Fruit fly (Drosophila melanogaster) whole organism, embryonic: ENCODE measurements around the gene CG17109.
A peak's percentile ranks its signal among the peaks of the same experiment; 100 is the strongest.

Source experiments
- Ada2b ChIP-seq: fragments of 200-800 bp; sonication (Bioruptor generic); IDR thresholded peaks from 2 replicates; pipeline ENCODE4 v1.3.6; 2022; ENCODE audit warnings: missing biosample characterization, missing genetic modification characterization
- BtbVII ChIP-seq: fragments of 200-800 bp; sonication (Bioruptor generic); optimal IDR thresholded peaks from 3 replicates; lab custom pipeline; 2017; ENCODE audit warnings: missing biosample characterization, mild to moderate bottlenecking, missing genetic modification characterization
- Bteb2 ChIP-seq: fragments of 200-800 bp; sonication (Bioruptor generic); optimal IDR thresholded peaks from 2 replicates; lab custom pipeline; 2016; ENCODE audit warnings: missing biosample characterization, missing genetic modification characterization
- CG10147 ChIP-seq: fragments of 200-800 bp; sonication (Bioruptor generic); optimal IDR thresholded peaks from 2 replicates; lab custom pipeline; 2019; ENCODE audit warnings: missing biosample characterization, mild to moderate bottlenecking, missing genetic modification characterization, moderate library complexity
- CG10209 ChIP-seq: fragments of 200-800 bp; sonication (Bioruptor generic); optimal IDR thresholded peaks from 3 replicates; lab custom pipeline; 2017; ENCODE audit warnings: missing biosample characterization, mild to moderate bottlenecking, missing genetic modification characterization, missing genetic modification reagents
- CG10267 ChIP-seq: fragments of 200-800 bp; sonication (Bioruptor generic); optimal IDR thresholded peaks from 2 replicates; lab custom pipeline; 2018; ENCODE audit warnings: missing biosample characterization, mild to moderate bottlenecking, missing genetic modification characterization, moderate library complexity
- CG12219 ChIP-seq: fragments of 200-800 bp; sonication (Bioruptor generic); optimal IDR thresholded peaks from 3 replicates; lab custom pipeline; 2018; ENCODE audit warnings: missing biosample characterization, mild to moderate bottlenecking, missing genetic modification characterization
- CG1233 ChIP-seq: fragments of 200-800 bp; sonication (Bioruptor generic); optimal IDR thresholded peaks from 4 replicates; lab custom pipeline; 2018; ENCODE audit warnings: missing biosample characterization, mild to moderate bottlenecking, missing genetic modification characterization
- CG12391 ChIP-seq: fragments of 200-800 bp; sonication (Bioruptor generic); optimal IDR thresholded peaks from 3 replicates; lab custom pipeline; 2018; ENCODE audit warnings: missing biosample characterization, mild to moderate bottlenecking, missing genetic modification characterization, moderate library complexity
- CG13775 ChIP-seq: fragments of 200-800 bp; sonication (Bioruptor generic); optimal IDR thresholded peaks from 3 replicates; lab custom pipeline; 2017; ENCODE audit warnings: missing biosample characterization, mild to moderate bottlenecking, missing genetic modification characterization
- CG14441 ChIP-seq: fragments of 200-800 bp; sonication (Bioruptor generic); IDR thresholded peaks from 2 replicates; pipeline ENCODE4 v1.3.6; 2022; ENCODE audit warnings: missing biosample characterization, missing genetic modification characterization
- CG15073 ChIP-seq: fragments of 200-800 bp; sonication (Bioruptor generic); optimal IDR thresholded peaks from 2 replicates; lab custom pipeline; 2016; ENCODE audit warnings: missing biosample characterization, missing genetic modification characterization
- CG17385 ChIP-seq: fragments of 200-800 bp; sonication (Bioruptor generic); optimal IDR thresholded peaks from 3 replicates; lab custom pipeline; 2018; ENCODE audit warnings: missing biosample characterization, mild to moderate bottlenecking, missing genetic modification characterization
- CG17612 ChIP-seq: fragments of 200-800 bp; sonication (Bioruptor generic); IDR thresholded peaks from 2 replicates; pipeline ENCODE4 v1.3.6; 2022; ENCODE audit warnings: missing biosample characterization, missing genetic modification characterization
- CG3281 ChIP-seq: fragments of 200-800 bp; sonication (Bioruptor generic); optimal IDR thresholded peaks from 3 replicates; lab custom pipeline; 2017; ENCODE audit warnings: missing biosample characterization, mild to moderate bottlenecking, missing genetic modification characterization
- CG8478 ChIP-seq: fragments of >200 bp; optimal IDR thresholded peaks from 2 replicates; lab custom pipeline; 2018
- CG9215 ChIP-seq: fragments of 200-800 bp; sonication (Bioruptor generic); IDR thresholded peaks from 2 replicates; pipeline ENCODE4 v1.3.6; 2022; ENCODE audit warnings: missing biosample characterization, missing genetic modification characterization
- CG9609 ChIP-seq: fragments of 200-800 bp; sonication (Bioruptor generic); optimal IDR thresholded peaks from 3 replicates; lab custom pipeline; 2016; ENCODE audit warnings: missing biosample characterization, missing genetic modification characterization
- Dad ChIP-seq: fragments of 200-800 bp; sonication (Bioruptor generic); optimal IDR thresholded peaks from 3 replicates; lab custom pipeline; 2016; ENCODE audit warnings: missing biosample characterization, missing genetic modification characterization
- Dll ChIP-seq: fragments of 200-800 bp; sonication (Bioruptor generic); IDR thresholded peaks from 4 replicates; pipeline ENCODE4 v1.3.6; 2022; ENCODE audit warnings: missing biosample characterization, missing genetic modification characterization; ENCODE audit not compliant: partially characterized antibody
- Doc2 ChIP-seq: fragments of 200-800 bp; sonication (Bioruptor generic); IDR thresholded peaks from 2 replicates; pipeline ENCODE4 v1.3.6; 2022; ENCODE audit warnings: missing biosample characterization, missing genetic modification characterization
- E2f2 ChIP-seq: fragments of 200-800 bp; sonication (Bioruptor generic); IDR thresholded peaks from 2 replicates; pipeline ENCODE4 v1.3.6; 2022; ENCODE audit warnings: missing biosample characterization, missing genetic modification characterization
- Ets65A ChIP-seq: fragments of 200-800 bp; sonication (Bioruptor generic); peaks from one replicate; lab custom pipeline; 2016; ENCODE audit warnings: missing biosample characterization, missing genetic modification characterization
- Ets97D ChIP-seq: fragments of 200-800 bp; sonication (Bioruptor generic); optimal IDR thresholded peaks from 3 replicates; lab custom pipeline; 2016; ENCODE audit warnings: missing biosample characterization, missing genetic modification characterization
- H15 ChIP-seq: fragments of 200-800 bp; sonication (Bioruptor generic); IDR thresholded peaks from 3 replicates; pipeline ENCODE4 v1.3.6; 2022; ENCODE audit warnings: missing biosample characterization, missing genetic modification characterization
- HLH4C ChIP-seq: fragments of 200-800 bp; sonication (Bioruptor generic); IDR thresholded peaks from 3 replicates; pipeline ENCODE4 v1.3.6; 2022; ENCODE audit warnings: missing biosample characterization, missing genetic modification characterization; ENCODE audit not compliant: partially characterized antibody
- Hand ChIP-seq: fragments of 200-800 bp; sonication (Bioruptor generic); optimal IDR thresholded peaks from 2 replicates; lab custom pipeline; 2017; ENCODE audit warnings: mild to moderate bottlenecking, missing biosample characterization, missing genetic modification reagents, missing genetic modification characterization
- Hr51 ChIP-seq, 2 experiments: fragments of 200-800 bp; sonication (Bioruptor generic); optimal IDR thresholded peaks; 2 replicates in 1 of 2; 3 replicates in 1 of 2; lab custom pipeline; 2016 to 2018; ENCODE audit warnings: missing biosample characterization in 2 of 2, missing genetic modification characterization in 2 of 2, mild to moderate bottlenecking in 1 of 2, moderate library complexity in 1 of 2
- Lhr ChIP-seq: fragments of 200-800 bp; sonication (Bioruptor generic); optimal IDR thresholded peaks from 3 replicates; lab custom pipeline; 2017; ENCODE audit warnings: mild to moderate bottlenecking, missing biosample characterization, missing genetic modification reagents, missing genetic modification characterization
- Lpt ChIP-seq: fragments of >200 bp; optimal IDR thresholded peaks from 2 replicates; lab custom pipeline; 2018; ENCODE audit warnings: missing biosample characterization, missing genetic modification characterization
- Myb ChIP-seq: fragments of 200-800 bp; sonication (Bioruptor generic); optimal IDR thresholded peaks from 2 replicates; lab custom pipeline; 2016; ENCODE audit warnings: missing biosample characterization, missing genetic modification characterization
- NC2α ChIP-seq: fragments of 200-800 bp; sonication (Bioruptor generic); optimal IDR thresholded peaks from 2 replicates; lab custom pipeline; 2016; ENCODE audit warnings: missing biosample characterization, missing genetic modification characterization
- Neu2 ChIP-seq: fragments of 200-800 bp; sonication (Bioruptor generic); optimal IDR thresholded peaks from 3 replicates; lab custom pipeline; 2016; ENCODE audit warnings: missing biosample characterization, missing genetic modification characterization, borderline replicate concordance
- Nf-YC ChIP-seq: fragments of 200-800 bp; optimal IDR thresholded peaks from 3 replicates; lab custom pipeline; 2019; ENCODE audit warnings: missing biosample characterization, mild to moderate bottlenecking, missing genetic modification characterization, moderate library complexity
- Ptx1 ChIP-seq: fragments of 200-800 bp; sonication (Bioruptor generic); IDR thresholded peaks from 2 replicates; pipeline ENCODE4 v1.3.6; 2022; ENCODE audit warnings: missing biosample characterization, missing genetic modification characterization
- Rx ChIP-seq: fragments of 200-800 bp; sonication (Bioruptor generic); IDR thresholded peaks from 2 replicates; pipeline ENCODE4 v1.3.6; 2022; ENCODE audit warnings: missing biosample characterization, missing genetic modification characterization
- cas ChIP-seq: fragments of 200-800 bp; sonication (Bioruptor generic); IDR thresholded peaks from 2 replicates; pipeline ENCODE4 v1.3.6; 2022; ENCODE audit warnings: missing biosample characterization, missing genetic modification characterization
- chinmo ChIP-seq: fragments of 200-800 bp; sonication (Bioruptor generic); IDR thresholded peaks from 4 replicates; pipeline ENCODE4 v1.3.6; 2022; ENCODE audit warnings: missing biosample characterization, missing genetic modification characterization; ENCODE audit not compliant: partially characterized antibody
- danr ChIP-seq: fragments of 200-800 bp; sonication (Bioruptor generic); IDR thresholded peaks from 2 replicates; pipeline ENCODE4 v1.3.6; 2022; ENCODE audit warnings: missing biosample characterization, missing genetic modification characterization
- fd102C ChIP-seq: fragments of 200-800 bp; sonication (Bioruptor generic); optimal IDR thresholded peaks from 2 replicates; lab custom pipeline; 2018; ENCODE audit warnings: missing biosample characterization, mild to moderate bottlenecking, missing genetic modification characterization, moderate library complexity
- fu2 ChIP-seq: fragments of 200-800 bp; sonication (Bioruptor generic); optimal IDR thresholded peaks from 2 replicates; lab custom pipeline; 2016; ENCODE audit warnings: missing biosample characterization, missing genetic modification characterization
- hb ChIP-seq: fragments of 200-800 bp; sonication (Bioruptor generic); IDR thresholded peaks from 3 replicates; pipeline ENCODE4 v1.3.6; 2022; ENCODE audit warnings: missing biosample characterization, missing genetic modification characterization; ENCODE audit not compliant: partially characterized antibody
- insv ChIP-seq, 2 experiments: fragments of 200-800 bp; sonication (Bioruptor generic); optimal IDR thresholded peaks; 3 replicates each; lab custom pipeline; 2016 to 2018; ENCODE audit warnings: missing biosample characterization in 2 of 2, missing genetic modification characterization in 2 of 2
- lbe ChIP-seq: fragments of 200-800 bp; sonication (Bioruptor generic); optimal IDR thresholded peaks from 2 replicates; lab custom pipeline; 2016; ENCODE audit warnings: missing biosample characterization, mild to moderate bottlenecking, missing genetic modification characterization
- lov ChIP-seq, 2 experiments: fragments of 200-800 bp in 1 of 2; fragments of >200 bp in 1 of 2; sonication (Bioruptor generic) in 1 of 2; IDR thresholded peaks in 1 of 2; optimal IDR thresholded peaks in 1 of 2; 2 replicates in 1 of 2; 3 replicates in 1 of 2; pipeline versions ENCODE4 v1.3.6 to Lab custom; 2017 to 2022; ENCODE audit warnings: missing biosample characterization in 1 of 2, missing genetic modification characterization in 1 of 2
- mld ChIP-seq: fragments of 200-800 bp; sonication (Bioruptor generic); IDR thresholded peaks from 3 replicates; pipeline ENCODE4 v1.3.6; 2022; ENCODE audit warnings: missing biosample characterization, missing genetic modification characterization; ENCODE audit not compliant: partially characterized antibody
- nerfin-1 ChIP-seq: fragments of 200-800 bp; sonication (Bioruptor generic); optimal IDR thresholded peaks from 3 replicates; lab custom pipeline; 2019; ENCODE audit warnings: missing biosample characterization, mild to moderate bottlenecking, missing genetic modification characterization, moderate library complexity
- ssp ChIP-seq: fragments of 200-800 bp; sonication (Bioruptor generic); IDR thresholded peaks from 2 replicates; pipeline ENCODE4 v1.3.6; 2022; ENCODE audit warnings: missing biosample characterization, missing genetic modification characterization
- tap ChIP-seq: fragments of 200-800 bp; optimal IDR thresholded peaks from 3 replicates; lab custom pipeline; 2019; ENCODE audit warnings: missing biosample characterization, mild to moderate bottlenecking, missing genetic modification characterization, moderate library complexity
- zen2 ChIP-seq: fragments of 200-800 bp; sonication (Bioruptor generic); IDR thresholded peaks from 3 replicates; pipeline ENCODE4 v1.3.6; 2022; ENCODE audit warnings: missing biosample characterization, missing genetic modification characterization; ENCODE audit not compliant: partially characterized antibody

The CG17109 gene

DNA sequence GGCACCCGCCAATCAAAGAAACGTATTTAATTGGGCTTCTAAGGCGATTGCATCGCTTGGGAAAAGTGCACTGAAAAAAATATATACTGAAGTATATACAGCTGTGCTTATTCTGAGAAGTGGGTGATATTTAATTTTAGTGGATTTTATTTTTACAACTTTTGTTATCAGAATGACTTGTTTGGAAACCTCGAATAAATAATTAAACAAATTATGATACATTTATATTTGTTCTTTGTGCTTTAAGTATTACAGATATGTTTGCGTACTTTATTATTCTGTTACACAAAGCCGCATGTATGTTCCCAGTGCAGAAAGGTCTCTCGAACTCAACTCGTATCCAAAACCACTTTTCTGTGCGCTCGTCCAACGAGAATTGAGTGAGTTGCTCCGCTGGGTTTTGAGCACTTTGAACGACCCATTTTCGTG is 46.8 kb upstream of the CG17109 start (continued):
- TF ChIP-seq lov (optimal IDR thresholded peaks at IDR 0.05; lab: Kevin White, UChicago), result no peak
- TF ChIP-seq lov (GFP tag; IDR thresholded peaks at IDR 0.05; lab: Robert Waterston, UW), result no peak
- no peak for TF ChIP-seq fu2 (GFP tag; lab: Kevin White, UChicago)
- peak; percentile 45 for TF ChIP-seq CG10147 (GFP tag; lab: Kevin White, UChicago)
- peak; percentile 21 for TF ChIP-seq Hand (GFP tag; lab: Kevin White, UChicago)
- TF ChIP-seq nerfin-1 (tag; lab: Kevin White, UChicago), result peak; percentile 81
- TF ChIP-seq CG1233 (GFP tag; lab: Kevin White, UChicago), result peak; percentile 62
- TF ChIP-seq H15 (GFP tag; lab: Robert Waterston, UW), result peak; percentile 51; the same call in 1 of the 3 replicates
- peak; percentile 46; the same call in 1 of the 2 replicates for TF ChIP-seq CG9215 (GFP tag; lab: Robert Waterston, UW)
- no peak for TF ChIP-seq insv (GFP tag; optimal IDR thresholded peaks at IDR 0.05; lab: Kevin White, UChicago)
- TF ChIP-seq zen2 (GFP tag; lab: Robert Waterston, UW), result no peak
- TF ChIP-seq CG12219 (GFP tag; lab: Kevin White, UChicago), result peak; percentile 58
- peak; percentile 33 for TF ChIP-seq lbe
- peak; percentile 77 for TF ChIP-seq Nf-YC
- TF ChIP-seq cas (GFP tag; lab: Robert Waterston, UW), result no peak
- TF ChIP-seq CG8478 (lab: Kevin White, UChicago), result no peak
- no peak for TF ChIP-seq Dad (GFP tag; lab: Kevin White, UChicago)
- peak; percentile 95 for TF ChIP-seq Ets65A (GFP tag; lab: Kevin White, UChicago)
- TF ChIP-seq CG17612 (GFP tag; lab: Robert Waterston, UW), result no peak; the same call in 1 of the 2 replicates
- TF ChIP-seq mld (GFP tag; lab: Robert Waterston, UW), result no peak
- TF ChIP-seq fd102C (GFP tag; lab: Kevin White, UChicago), result no peak
- TF ChIP-seq Bteb2 (GFP tag; lab: Kevin White, UChicago), result peak; percentile 60
- TF ChIP-seq E2f2 (GFP tag; lab: Robert Waterston, UW), result peak; percentile 59; the same call in 1 of the 2 replicates
- TF ChIP-seq Ptx1 (GFP tag; lab: Robert Waterston, UW), result peak; percentile 76
- peak; percentile 50 for TF ChIP-seq CG13775 (GFP tag; lab: Kevin White, UChicago)
- TF ChIP-seq Neu2, result no peak
- TF ChIP-seq ssp, result peak; percentile 53; the same call in 1 of the 2 replicates
- no peak for TF ChIP-seq Myb (GFP tag; lab: Kevin White, UChicago)
- peak; percentile 74 for TF ChIP-seq CG10209 (GFP tag; lab: Kevin White, UChicago)
- no peak for TF ChIP-seq Doc2 (GFP tag; lab: Robert Waterston, UW)
- TF ChIP-seq danr (GFP tag; lab: Robert Waterston, UW), result peak; percentile 36; the same call in 1 of the 2 replicates
- peak; percentile 59 for TF ChIP-seq Ada2b (GFP tag; lab: Robert Waterston, UW)
- peak; percentile 61; the same call in 1 of the 2 replicates for TF ChIP-seq CG14441 (GFP tag; lab: Robert Waterston, UW)
- peak; percentile 78 for TF ChIP-seq CG17385 (GFP tag; lab: Kevin White, UChicago)
- TF ChIP-seq CG9609 (GFP tag; lab: Kevin White, UChicago), result no peak
- no peak for TF ChIP-seq Rx (GFP tag; lab: Robert Waterston, UW)
- TF ChIP-seq Hr51 (GFP tag; optimal IDR thresholded peaks at IDR 0.05; lab: Kevin White, UChicago), result peak; percentile 25 to 87
- TF ChIP-seq CG12391 (tag; lab: Kevin White, UChicago), result peak; percentile 81
- TF ChIP-seq BtbVII, result peak; percentile 16
- TF ChIP-seq chinmo (GFP tag; lab: Robert Waterston, UW), result no peak
- TF ChIP-seq Lpt (GFP tag; lab: Kevin White, UChicago), result no peak
- TF ChIP-seq Dll (GFP tag; lab: Robert Waterston, UW), result no peak
- TF ChIP-seq CG15073 (GFP tag; lab: Kevin White, UChicago), result no peak
- TF ChIP-seq Lhr (GFP tag; lab: Kevin White, UChicago), result peak; percentile 38
- no peak for TF ChIP-seq HLH4C (GFP tag; lab: Robert Waterston, UW)
- peak; percentile 74 for TF ChIP-seq CG10267 (tag; lab: Kevin White, UChicago)
- TF ChIP-seq CG3281 (GFP tag; lab: Kevin White, UChicago), result peak; percentile 76
- no peak for TF ChIP-seq NC2α (GFP tag; lab: Kevin White, UChicago)
- TF ChIP-seq Ets97D, result peak; percentile 10
- no peak for TF ChIP-seq hb
- TF ChIP-seq tap (tag; lab: Kevin White, UChicago), result peak; percentile 80
